Worm (Caenorhabditis elegans): ENCODE results near the gene idpc-7.

- no peak for TF ChIP-seq dao-5 (tag; optimal IDR thresholded peaks at IDR 0.05)
- no peak for TF ChIP-seq him-1 (tag; optimal IDR thresholded peaks at IDR 0.05)
- TF ChIP-seq W03F9.2 (tag; optimal IDR thresholded peaks at IDR 0.05): no peak
These were observed 47.6 kb upstream of the idpc-7 start, which contains the start of gene ZK287.1 for ce11 chrV:9666394-9666793.

All from whole organism, L4/young adult.